Worm (Caenorhabditis elegans) whole organism, mixed stage, embryonic: ENCODE measurements around the gene F33H12.1.
"Not testable (repeated sequence)": the region's sequence is repeated elsewhere in the genome, so short reads cannot be mapped to it uniquely, and the experiment has no call there.

Experiments used
- M03D4.4 ChIP-seq: sonication (generic microtip); optimal IDR thresholded peaks from 2 replicates; lab custom pipeline; 2017; ENCODE audit warnings: mild to moderate bottlenecking, missing genetic modification characterization, missing compliant biosample characterization
- bed-3 ChIP-seq: fragments of 200-800 bp; sonication (Bioruptor generic); optimal IDR thresholded peaks from 3 replicates; lab custom pipeline; 2018; ENCODE audit warnings: mild to moderate bottlenecking, missing genetic modification characterization, moderate library complexity, missing compliant biosample characterization
- blmp-1 ChIP-seq: fragments of 150-350 bp; optimal IDR thresholded peaks from 2 replicates; lab custom pipeline; 2014; ENCODE audit warnings: missing biosample characterization, missing genetic modification characterization
- ceh-39 ChIP-seq: fragments of 150-350 bp; optimal IDR thresholded peaks from 2 replicates; lab custom pipeline; 2014; ENCODE audit warnings: missing biosample characterization, missing genetic modification characterization
- ceh-43 ChIP-seq: fragments of 200-800 bp; sonication (Bioruptor generic); optimal IDR thresholded peaks from 2 replicates; lab custom pipeline; 2018; ENCODE audit warnings: mild to moderate bottlenecking, missing genetic modification characterization, moderate library complexity, missing compliant biosample characterization
- ceh-83 ChIP-seq: fragments of 200-800 bp; sonication (Bioruptor generic); optimal IDR thresholded peaks from 2 replicates; lab custom pipeline; 2018; ENCODE audit warnings: mild to moderate bottlenecking, missing genetic modification characterization, missing compliant biosample characterization
- ces-1 ChIP-seq: fragments of 150-350 bp; optimal IDR thresholded peaks from 2 replicates; lab custom pipeline; 2014; ENCODE audit warnings: missing biosample characterization, missing genetic modification reagents, missing genetic modification characterization
- cnd-1 ChIP-seq: fragments of 200-800 bp; sonication (Bioruptor generic); optimal IDR thresholded peaks from 2 replicates; lab custom pipeline; 2018; ENCODE audit warnings: mild to moderate bottlenecking, missing genetic modification characterization, missing compliant biosample characterization
- drap-1 ChIP-seq: fragments of 200-800 bp; sonication (Bioruptor generic); optimal IDR thresholded peaks from 3 replicates; lab custom pipeline; 2018; ENCODE audit warnings: mild to moderate bottlenecking, missing genetic modification characterization, missing compliant biosample characterization
- elt-1 ChIP-seq: sonication (generic microtip); optimal IDR thresholded peaks from 2 replicates; lab custom pipeline; 2017; ENCODE audit warnings: missing genetic modification characterization, mild to moderate bottlenecking, missing compliant biosample characterization, antibody characterized with exemption, moderate library complexity, borderline replicate concordance; ENCODE audit not compliant: insufficient read depth
- elt-3 ChIP-seq: fragments of 150-350 bp; optimal IDR thresholded peaks from 2 replicates; lab custom pipeline; 2014; ENCODE audit warnings: missing biosample characterization, missing genetic modification characterization
- flh-1 ChIP-seq: fragments of 200-800 bp; sonication (Bioruptor generic); optimal IDR thresholded peaks from 2 replicates; lab custom pipeline; 2018; ENCODE audit warnings: mild to moderate bottlenecking, missing genetic modification characterization, moderate library complexity, missing compliant biosample characterization
- ham-2 ChIP-seq: fragments of 200-800 bp; sonication (Bioruptor generic); optimal IDR thresholded peaks from 2 replicates; lab custom pipeline; 2018; ENCODE audit warnings: mild to moderate bottlenecking, missing genetic modification characterization, missing compliant biosample characterization
- lin-13 ChIP-seq: fragments of 150-350 bp; optimal IDR thresholded peaks from 2 replicates; lab custom pipeline; 2014; ENCODE audit warnings: missing biosample characterization, missing genetic modification characterization
- lin-32 ChIP-seq: fragments of 200-800 bp; sonication (Bioruptor generic); optimal IDR thresholded peaks from 2 replicates; lab custom pipeline; 2018; ENCODE audit warnings: mild to moderate bottlenecking, missing genetic modification characterization, missing compliant biosample characterization
- lsy-2 ChIP-seq: fragments of 150-350 bp; optimal IDR thresholded peaks from 2 replicates; lab custom pipeline; 2014; ENCODE audit warnings: missing biosample characterization, missing genetic modification characterization
- mab-5 ChIP-seq: fragments of 150-350 bp; optimal IDR thresholded peaks from 2 replicates; lab custom pipeline; 2014; ENCODE audit warnings: missing biosample characterization, missing genetic modification characterization
- mep-1 ChIP-seq: fragments of 150-350 bp; optimal IDR thresholded peaks from 2 replicates; lab custom pipeline; 2017; ENCODE audit warnings: missing biosample characterization, missing genetic modification reagents, missing genetic modification characterization, inconsistent platforms
- mls-2 ChIP-seq: sonication (generic microtip); optimal IDR thresholded peaks from 2 replicates; lab custom pipeline; 2016; ENCODE audit warnings: mild to moderate bottlenecking, missing genetic modification characterization, moderate library complexity, missing compliant biosample characterization
- nhr-2 ChIP-seq: fragments of 150-350 bp; optimal IDR thresholded peaks from 2 replicates; lab custom pipeline; 2014; ENCODE audit warnings: missing biosample characterization, missing genetic modification characterization
- nhr-237 ChIP-seq: fragments of 150-350 bp; optimal IDR thresholded peaks from 2 replicates; lab custom pipeline; 2014; ENCODE audit warnings: missing biosample characterization, missing genetic modification characterization
- nhr-28 ChIP-seq: fragments of 150-350 bp; optimal IDR thresholded peaks from 2 replicates; lab custom pipeline; 2014; ENCODE audit warnings: missing biosample characterization, missing genetic modification characterization
- nhr-76 ChIP-seq: sonication (generic microtip); optimal IDR thresholded peaks from 2 replicates; lab custom pipeline; 2017; ENCODE audit warnings: missing biosample characterization, missing genetic modification characterization
- pha-4 ChIP-seq: fragments of 150-350 bp; optimal IDR thresholded peaks from 2 replicates; lab custom pipeline; 2018; ENCODE audit warnings: missing biosample characterization, missing genetic modification reagents, missing genetic modification characterization
- snpc-4 ChIP-seq: fragments of 150-350 bp; optimal IDR thresholded peaks from 2 replicates; lab custom pipeline; 2014; ENCODE audit warnings: missing biosample characterization, missing genetic modification characterization
- sptf-1 ChIP-seq: sonication (generic microtip); optimal IDR thresholded peaks from 2 replicates; lab custom pipeline; 2017; ENCODE audit warnings: mild to moderate bottlenecking, missing genetic modification characterization, moderate library complexity, missing compliant biosample characterization
- tbx-8 ChIP-seq: fragments of 200-800 bp; sonication (Bioruptor generic); optimal IDR thresholded peaks from 2 replicates; lab custom pipeline; 2018; ENCODE audit warnings: mild to moderate bottlenecking, missing genetic modification characterization, moderate library complexity, missing compliant biosample characterization
- unc-120 ChIP-seq: sonication (generic microtip); optimal IDR thresholded peaks from 2 replicates; lab custom pipeline; 2017; ENCODE audit warnings: missing genetic modification characterization, missing compliant biosample characterization; ENCODE audit not compliant: poor library complexity, severe bottlenecking
- unc-39 ChIP-seq: fragments of 150-350 bp; optimal IDR thresholded peaks from 2 replicates; lab custom pipeline; 2014; ENCODE audit warnings: missing biosample characterization, missing genetic modification characterization
- unc-62 ChIP-seq: fragments of 150-350 bp; optimal IDR thresholded peaks from 2 replicates; lab custom pipeline; 2014; ENCODE audit warnings: missing biosample characterization, missing genetic modification reagents, missing genetic modification characterization
- zip-8 ChIP-seq: fragments of 150-350 bp; optimal IDR thresholded peaks from 2 replicates; lab custom pipeline; 2014; ENCODE audit warnings: missing biosample characterization, missing genetic modification characterization
- ztf-11 ChIP-seq: fragments of 150-350 bp; optimal IDR thresholded peaks from 2 replicates; lab custom pipeline; 2014; ENCODE audit warnings: missing biosample characterization, missing genetic modification characterization

Gene F33H12.1

DNA sequence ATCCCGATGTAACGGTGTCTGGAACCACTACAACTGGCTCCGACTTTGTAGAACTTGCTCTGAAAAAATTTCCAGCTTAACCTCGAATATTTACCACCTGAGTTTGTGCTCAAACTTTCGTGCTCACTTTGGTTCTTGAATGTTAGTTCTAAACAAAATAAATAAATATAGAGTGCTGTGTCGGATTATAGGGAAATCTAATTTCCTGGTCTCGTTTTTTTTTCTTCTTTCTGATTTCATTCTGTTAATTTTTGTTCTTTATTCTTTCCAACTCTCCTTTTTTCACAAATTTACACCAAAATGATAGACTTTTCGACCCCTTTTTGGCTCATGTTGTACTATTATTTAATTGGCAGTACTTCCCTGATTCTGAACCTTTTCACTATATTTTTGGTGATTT, 29.0 kb downstream of the F33H12.1 start, which contains the start of gene sri-37:
TSS of gene sri-37 (plus strand) at position 301 of the 400 bp plus-strand sequence.
- no peak for TF ChIP-seq ztf-11
- no peak for TF ChIP-seq lin-13 (tag; lab: Kevin White, UChicago)
- TF ChIP-seq mab-5 (tag; lab: Kevin White, UChicago): no peak
- no peak for TF ChIP-seq ham-2 (GFP tag; lab: Kevin White, UChicago)
- no peak for TF ChIP-seq lsy-2 (tag; lab: Kevin White, UChicago)
- TF ChIP-seq flh-1: no peak
- no peak for TF ChIP-seq unc-62 (GFP tag; lab: Kevin White, UChicago)
- TF ChIP-seq mep-1 (tag; lab: Kevin White, UChicago): no peak
- no peak for TF ChIP-seq sptf-1 (tag; lab: Kevin White, UChicago)
- no peak for TF ChIP-seq zip-8 (tag; lab: Kevin White, UChicago)
- TF ChIP-seq bed-3 (GFP tag; lab: Kevin White, UChicago): no peak
- no peak for TF ChIP-seq mls-2 (tag; lab: Kevin White, UChicago)
- TF ChIP-seq blmp-1 (tag; lab: Kevin White, UChicago): no peak
- no peak for TF ChIP-seq ceh-83
- no peak for TF ChIP-seq nhr-2 (tag; lab: Kevin White, UChicago)
- TF ChIP-seq cnd-1: no peak
- no peak for TF ChIP-seq pha-4 (tag; lab: Kevin White, UChicago)
- TF ChIP-seq ceh-43 (GFP tag; lab: Kevin White, UChicago): no peak

DNA sequence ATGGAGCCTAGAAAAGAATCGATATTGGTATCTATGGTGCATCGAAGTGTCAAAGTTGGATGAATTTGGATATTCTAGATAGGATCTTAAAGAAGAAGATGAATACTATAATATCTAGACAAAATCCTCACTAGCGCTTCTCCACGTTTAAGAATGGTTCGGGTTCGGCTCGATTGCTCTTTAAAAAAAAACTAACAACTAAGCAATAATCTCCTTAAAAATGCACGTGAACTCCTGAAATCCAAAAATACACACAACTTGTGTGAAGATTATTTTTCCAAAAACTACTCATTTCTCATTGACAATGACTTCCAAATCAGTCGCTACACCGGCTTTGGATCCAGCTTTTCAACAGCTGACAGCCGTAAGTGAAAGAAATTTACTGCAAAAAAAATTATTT, 30.9 kb downstream of the F33H12.1 start, which contains the start of gene D2062.1:
TSS of gene D2062.1 (plus strand) at position 301 of the 400 bp plus-strand sequence.
- TF ChIP-seq unc-39 (tag; lab: Kevin White, UChicago) (no peak), lin-13 (tag; lab: Kevin White, UChicago) (no peak), nhr-237 (tag; lab: Kevin White, UChicago) (no peak), elt-3 (tag; lab: Kevin White, UChicago) (no peak), unc-120 (tag; lab: Kevin White, UChicago) (no peak), lin-32 (no peak), bed-3 (GFP tag; lab: Kevin White, UChicago) (no peak), mep-1 (tag; lab: Kevin White, UChicago) (no peak), ham-2 (GFP tag; lab: Kevin White, UChicago) (no peak), drap-1 (GFP tag; lab: Kevin White, UChicago) (no peak), sptf-1 (tag; lab: Kevin White, UChicago) (no peak)

ce11 chrII:2637359-2637758, 37.1 kb downstream of the F33H12.1 start, which contains the start of gene F22E5.21:
Gene F22E5.21, minus strand, starts transcription at chrII:2637459.
- TF ChIP-seq cnd-1: no peak
- no peak for TF ChIP-seq unc-62 (GFP tag; lab: Kevin White, UChicago)
- TF ChIP-seq lsy-2 (tag; lab: Kevin White, UChicago): no peak
- TF ChIP-seq elt-1 (tag; lab: Kevin White, UChicago): no peak
- no peak for TF ChIP-seq zip-8 (tag; lab: Kevin White, UChicago)
- TF ChIP-seq ztf-11: no peak
- TF ChIP-seq M03D4.4: no peak
- TF ChIP-seq tbx-8: no peak
- no peak for TF ChIP-seq snpc-4 (tag; lab: Kevin White, UChicago)
- no peak for TF ChIP-seq mls-2 (tag; lab: Kevin White, UChicago)
- TF ChIP-seq nhr-28 (tag; lab: Kevin White, UChicago): no peak
- no peak for TF ChIP-seq ceh-43 (GFP tag; lab: Kevin White, UChicago)
- no peak for TF ChIP-seq ceh-83
- no peak for TF ChIP-seq ham-2 (GFP tag; lab: Kevin White, UChicago)
- TF ChIP-seq, all 35 proteins: peak for 0

- TF ChIP-seq ceh-39 (tag; lab: Kevin White, UChicago) (no peak), bed-3 (GFP tag; lab: Kevin White, UChicago) (no peak)
Measured at ce11 chrII:2638062-2638461, 37.8 kb downstream of the F33H12.1 start, which contains the start of gene F22E5.9. Gene F22E5.9, plus strand, starts transcription at chrII:2638388.

ce11 chrII:2639401-2640088, 39.3 kb downstream of the F33H12.1 start, which contains the start of gene F22E5.8:
Gene F22E5.8, plus strand, starts transcription at chrII:2640038.
- not testable (repeated sequence) for TF ChIP-seq mls-2 (tag; lab: Kevin White, UChicago); nhr-76 (tag; lab: Kevin White, UChicago); ces-1
